Fruit fly (Drosophila melanogaster): Measurements from ENCODE around the gene mio.

dm6 chr2L:2242783-2243182, 25.7 kb downstream of the mio start:
- no peak for TF ChIP-seq CG17806 (tag; optimal IDR thresholded peaks at IDR 0.05)
- no peak for TF ChIP-seq EcR (GFP tag; optimal IDR thresholded peaks at IDR 0.05)
- TF ChIP-seq D1 (tag; optimal IDR thresholded peaks at IDR 0.05): no peak
- TF ChIP-seq CG10348 (GFP tag; IDR thresholded peaks at IDR 0.05): no peak
- no peak for TF ChIP-seq CG12605 (GFP tag; IDR thresholded peaks at IDR 0.05)
- TF ChIP-seq Ets98B (GFP tag; IDR thresholded peaks at IDR 0.05): no peak
- no peak for TF ChIP-seq CG9948 (tag; optimal IDR thresholded peaks at IDR 0.05)
